Fruit fly (Drosophila melanogaster) whole organism, pupa: ENCODE measurements around the gene CG32379.

Experiments used
- CG10348 ChIP-seq: fragments of 200-800 bp; sonication (Bioruptor generic); IDR thresholded peaks from 2 replicates; pipeline ENCODE4 v1.3.6; 2022; ENCODE audit warnings: missing biosample characterization, missing genetic modification characterization
- CG12605 ChIP-seq: fragments of 200-800 bp; sonication (Bioruptor generic); IDR thresholded peaks from 2 replicates; pipeline ENCODE4 v1.3.6; 2022; ENCODE audit warnings: missing biosample characterization, missing genetic modification characterization
- CG13204 ChIP-seq: fragments of 200-800 bp; sonication (Bioruptor generic); optimal IDR thresholded peaks from 2 replicates; lab custom pipeline; 2018; ENCODE audit warnings: missing biosample characterization, mild to moderate bottlenecking, missing genetic modification characterization, moderate library complexity
- CG15710 ChIP-seq: fragments of 200-800 bp; sonication (Bioruptor generic); optimal IDR thresholded peaks from 2 replicates; lab custom pipeline; 2018; ENCODE audit warnings: missing biosample characterization, mild to moderate bottlenecking, missing genetic modification characterization, moderate library complexity
- CG32121 ChIP-seq: fragments of 200-800 bp; sonication (Bioruptor generic); IDR thresholded peaks from 2 replicates; pipeline ENCODE4 v1.3.6; 2022; ENCODE audit warnings: missing biosample characterization, missing genetic modification characterization
- CG34367 ChIP-seq: fragments of 200-800 bp; sonication (Bioruptor generic); optimal IDR thresholded peaks from 2 replicates; lab custom pipeline; 2018; ENCODE audit warnings: missing biosample characterization, mild to moderate bottlenecking, missing genetic modification characterization
- CG4496 ChIP-seq: fragments of 200-800 bp; sonication (Bioruptor generic); IDR thresholded peaks from 3 replicates; pipeline ENCODE4 v1.3.6; 2022; ENCODE audit warnings: missing biosample characterization, missing genetic modification characterization
- CG8159 ChIP-seq: fragments of 200-800 bp; sonication (Bioruptor generic); optimal IDR thresholded peaks from 3 replicates; lab custom pipeline; 2018; ENCODE audit warnings: missing biosample characterization, mild to moderate bottlenecking, missing genetic modification characterization, moderate library complexity
- CG8301 ChIP-seq: fragments of 200-800 bp; sonication (Bioruptor generic); optimal IDR thresholded peaks from 2 replicates; lab custom pipeline; 2018; ENCODE audit warnings: missing biosample characterization, mild to moderate bottlenecking, missing genetic modification characterization
- CG9948 ChIP-seq: fragments of 200-800 bp; sonication (Bioruptor generic); optimal IDR thresholded peaks from 2 replicates; lab custom pipeline; 2018; ENCODE audit warnings: missing biosample characterization, mild to moderate bottlenecking, missing genetic modification characterization, moderate library complexity
- EcR ChIP-seq: fragments of 200-800 bp; sonication (Bioruptor generic); optimal IDR thresholded peaks from 3 replicates; lab custom pipeline; 2019; ENCODE audit warnings: missing biosample characterization, missing genetic modification characterization, mild to moderate bottlenecking, moderate library complexity, missing genetic modification reagents
- Ets98B ChIP-seq: fragments of 200-800 bp; sonication (Bioruptor generic); IDR thresholded peaks from 2 replicates; pipeline ENCODE4 v1.3.6; 2022; ENCODE audit warnings: missing biosample characterization, missing genetic modification characterization
- Pif1A ChIP-seq: fragments of 200-800 bp; sonication (Bioruptor generic); optimal IDR thresholded peaks from 3 replicates; lab custom pipeline; 2016; ENCODE audit warnings: missing biosample characterization, missing genetic modification characterization
- Pif1B ChIP-seq: fragments of 200-800 bp; sonication (Bioruptor generic); optimal IDR thresholded peaks from 3 replicates; lab custom pipeline; 2016; ENCODE audit warnings: missing biosample characterization, missing genetic modification characterization
- Snoo ChIP-seq: fragments of 200-800 bp; sonication (Bioruptor generic); optimal IDR thresholded peaks from 3 replicates; lab custom pipeline; 2017; ENCODE audit warnings: missing biosample characterization, mild to moderate bottlenecking, missing genetic modification characterization, inconsistent platforms
- fd96Ca ChIP-seq: fragments of 200-800 bp; sonication (Bioruptor generic); IDR thresholded peaks from 3 replicates; pipeline ENCODE4 v1.3.6; 2022; ENCODE audit warnings: missing biosample characterization, missing genetic modification characterization
- gl ChIP-seq: fragments of 200-800 bp; sonication (Bioruptor generic); optimal IDR thresholded peaks from 2 replicates; lab custom pipeline; 2018; ENCODE audit warnings: missing biosample characterization, mild to moderate bottlenecking, missing genetic modification characterization
- rn ChIP-seq: fragments of 200-800 bp; sonication (Bioruptor generic); IDR thresholded peaks from 2 replicates; pipeline ENCODE4 v1.3.6; 2022; ENCODE audit warnings: missing biosample characterization, missing genetic modification characterization

CG32379 gene

dm6 chr3L:7359827-7360323, 36.3 kb upstream of the CG32379 start, which contains the start of gene pst:
pst (minus strand) TSS chr3L:7360263.
- TF ChIP-seq CG4496 (GFP tag; lab: Robert Waterston, UW) (no peak), CG34367 (no peak), CG12605 (peak; percentile 16; the same call in 1 of the 2 replicates), Ets98B (GFP tag; lab: Robert Waterston, UW) (peak; percentile 5; the same call in 1 of the 2 replicates), CG15710 (tag; lab: Kevin White, UChicago) (peak; percentile 6)

DNA sequence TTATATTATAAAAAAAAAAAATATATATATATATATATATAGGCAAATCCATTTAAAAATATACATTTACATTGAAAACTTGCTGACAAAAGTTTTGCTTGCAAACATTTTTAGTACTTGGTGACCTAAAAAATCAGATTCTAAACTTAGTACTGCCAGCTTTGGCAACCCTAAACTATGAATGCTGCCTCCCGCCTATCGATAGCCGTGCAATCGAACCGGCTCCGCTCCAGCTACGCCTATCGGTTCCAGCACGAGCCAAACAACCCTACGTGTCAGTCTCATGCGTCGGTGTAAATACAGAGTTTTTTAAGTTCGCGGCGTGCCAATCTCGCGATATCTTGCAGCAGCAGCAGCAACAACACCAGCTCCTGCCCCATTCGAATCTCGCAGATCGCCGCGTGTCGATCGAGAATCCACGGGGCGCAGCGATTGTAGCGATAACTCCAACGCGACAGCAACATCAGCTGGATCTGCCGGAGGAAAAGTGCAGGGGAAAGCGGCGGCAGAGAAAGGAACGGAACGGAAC, 35.8 kb upstream of the CG32379 start, which contains the start of gene Sec63:
Gene Sec63, plus strand, starts transcription at position 238 of the 529 bp plus-strand sequence.
- TF ChIP-seq CG4496 (GFP tag; lab: Robert Waterston, UW): peak; percentile 26; the same call in 2 of the 3 replicates
- TF ChIP-seq EcR (GFP tag; lab: Kevin White, UChicago): no peak
- peak; percentile 11 for TF ChIP-seq CG13204 (GFP tag; lab: Kevin White, UChicago)
- peak; percentile 38 for TF ChIP-seq Ets98B (GFP tag; lab: Robert Waterston, UW)
- TF ChIP-seq CG8159 (tag; lab: Kevin White, UChicago): no peak

- TF ChIP-seq CG12605 (peak; percentile 83), CG4496 (GFP tag; lab: Robert Waterston, UW) (peak; percentile 81), CG15710 (tag; lab: Kevin White, UChicago) (no peak), rn (GFP tag; lab: Robert Waterston, UW) (no peak), fd96Ca (GFP tag; lab: Robert Waterston, UW) (peak; percentile 79; the same call in 2 of the 3 replicates), CG10348 (GFP tag; lab: Robert Waterston, UW) (no peak), CG13204 (GFP tag; lab: Kevin White, UChicago) (no peak), CG8159 (tag; lab: Kevin White, UChicago) (no peak), Pif1B (GFP tag; lab: Kevin White, UChicago) (peak; percentile 61), CG32121 (no peak), Snoo (tag; lab: Kevin White, UChicago) (no peak), CG9948 (tag; lab: Kevin White, UChicago) (peak; percentile 16), gl (tag; lab: Kevin White, UChicago) (peak; percentile 4), CG34367 (no peak), Pif1A (GFP tag; lab: Kevin White, UChicago) (peak; percentile 75), CG8301 (tag; lab: Kevin White, UChicago) (peak; percentile 26), Ets98B (GFP tag; lab: Robert Waterston, UW) (peak; percentile 94)
- TF ChIP-seq, all 21 proteins: peak for 9
Observed at dm6 chr3L:7361095-7361522, 35.0 kb upstream of the CG32379 start.

dm6 chr3L:7364717-7365278, 31.4 kb upstream of the CG32379 start:
- TF ChIP-seq EcR (GFP tag; lab: Kevin White, UChicago) (no peak), rn (GFP tag; lab: Robert Waterston, UW) (no peak), CG13204 (GFP tag; lab: Kevin White, UChicago) (no peak), Snoo (tag; lab: Kevin White, UChicago) (no peak), Ets98B (GFP tag; lab: Robert Waterston, UW) (no peak), CG4496 (GFP tag; lab: Robert Waterston, UW) (no peak), Pif1B (GFP tag; lab: Kevin White, UChicago) (no peak), CG9948 (tag; lab: Kevin White, UChicago) (no peak), CG32121 (no peak)

DNA sequence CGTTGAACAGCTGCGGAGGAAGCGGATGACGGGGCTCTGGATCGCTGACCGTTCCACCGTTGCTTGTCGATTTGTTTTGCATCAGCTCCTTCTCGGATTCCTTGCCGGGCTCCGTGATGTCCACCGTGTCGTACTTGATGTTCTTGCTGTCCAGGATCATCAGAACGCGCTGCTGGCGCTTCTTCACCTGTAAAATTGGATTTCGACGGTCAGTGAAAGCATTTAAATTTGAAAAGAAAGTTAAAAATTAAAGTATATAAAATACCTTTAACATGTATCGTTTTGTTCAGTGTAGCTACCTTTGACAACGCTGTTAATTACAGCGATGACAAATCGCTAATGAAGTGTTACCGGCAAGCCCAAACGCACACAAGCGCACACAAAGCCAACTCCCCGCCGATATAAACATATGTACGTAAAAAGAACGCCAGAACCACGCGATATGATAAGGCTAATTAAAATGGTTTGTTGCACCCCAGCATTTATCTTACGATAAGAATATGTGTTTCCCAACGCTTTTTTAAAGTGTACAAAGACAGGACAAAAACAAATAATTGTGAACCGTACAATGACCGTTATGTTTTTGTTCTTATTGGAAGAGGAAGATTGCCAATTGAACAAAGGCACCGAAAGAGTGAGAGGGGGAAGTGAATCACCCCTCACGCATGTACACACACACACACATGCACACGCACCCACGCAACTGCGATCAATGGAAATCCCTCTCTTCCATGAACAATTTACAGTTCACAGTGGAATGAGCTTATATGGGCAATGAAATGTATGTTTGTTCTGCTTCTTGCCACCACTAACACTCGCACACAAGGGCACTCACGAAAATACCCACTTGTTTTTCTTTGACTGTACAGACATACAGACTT, 28.1 kb upstream of the CG32379 start:
- TF ChIP-seq CG12605: no peak
- no peak for TF ChIP-seq rn (GFP tag; lab: Robert Waterston, UW)
- TF ChIP-seq CG32121: peak; percentile 43; the same call in 1 of the 2 replicates
- TF ChIP-seq gl (tag; lab: Kevin White, UChicago): no peak
- TF ChIP-seq fd96Ca (GFP tag; lab: Robert Waterston, UW): no peak
- peak; percentile 93 for TF ChIP-seq EcR (GFP tag; lab: Kevin White, UChicago)
- peak; percentile 16 for TF ChIP-seq Snoo (tag; lab: Kevin White, UChicago)
- no peak for TF ChIP-seq CG9948 (tag; lab: Kevin White, UChicago)
- peak; percentile 41 for TF ChIP-seq CG8159 (tag; lab: Kevin White, UChicago)
- TF ChIP-seq Pif1B (GFP tag; lab: Kevin White, UChicago): peak; percentile 18
- TF ChIP-seq Pif1A (GFP tag; lab: Kevin White, UChicago): peak; percentile 18
- TF ChIP-seq CG8301 (tag; lab: Kevin White, UChicago): peak; percentile 33
- TF ChIP-seq CG15710 (tag; lab: Kevin White, UChicago): no peak
- TF ChIP-seq CG4496 (GFP tag; lab: Robert Waterston, UW): peak; percentile 60; the same call in 2 of the 3 replicates
- TF ChIP-seq CG13204 (GFP tag; lab: Kevin White, UChicago): no peak

dm6 chr3L:7368934-7369333, 27.2 kb upstream of the CG32379 start, which contains the start of gene Sh3beta:
Sh3beta (minus strand) TSS chr3L:7369260.
- no peak for TF ChIP-seq CG12605
- no peak for TF ChIP-seq CG10348 (GFP tag; lab: Robert Waterston, UW)
- no peak for TF ChIP-seq Snoo (tag; lab: Kevin White, UChicago)
- TF ChIP-seq fd96Ca (GFP tag; lab: Robert Waterston, UW): no peak
